Worm (Caenorhabditis elegans) whole organism, late embryonic: ENCODE measurements around the gene inx-9.

Source experiments
- ceh-19 ChIP-seq: fragments of 200-800 bp; sonication (Bioruptor generic); optimal IDR thresholded peaks from 2 replicates; lab custom pipeline; 2018; ENCODE audit warnings: mild to moderate bottlenecking, missing genetic modification characterization, missing compliant biosample characterization
- elt-2 ChIP-seq: sonication (generic microtip); optimal IDR thresholded peaks from 2 replicates; lab custom pipeline; 2016; ENCODE audit warnings: missing genetic modification reagents, missing genetic modification characterization, missing compliant biosample characterization
- nhr-11 ChIP-seq: fragments of 150-350 bp; optimal IDR thresholded peaks from 2 replicates; lab custom pipeline; 2014; ENCODE audit warnings: missing biosample characterization, missing genetic modification characterization
- pha-4 ChIP-seq: fragments of 150-350 bp; optimal IDR thresholded peaks from 2 replicates; lab custom pipeline; 2018; ENCODE audit warnings: missing biosample characterization, missing genetic modification reagents, missing genetic modification characterization
- sox-2 ChIP-seq: fragments of 200-800 bp; sonication (Bioruptor generic); IDR thresholded peaks from 2 replicates; pipeline ENCODE4 v1.3.6; 2022; ENCODE audit warnings: missing genetic modification reagents, missing genetic modification characterization, missing compliant biosample characterization
- zip-5 ChIP-seq: sonication (generic microtip); optimal IDR thresholded peaks from 2 replicates; lab custom pipeline; 2016; ENCODE audit warnings: missing genetic modification characterization, missing compliant biosample characterization

DNA sequence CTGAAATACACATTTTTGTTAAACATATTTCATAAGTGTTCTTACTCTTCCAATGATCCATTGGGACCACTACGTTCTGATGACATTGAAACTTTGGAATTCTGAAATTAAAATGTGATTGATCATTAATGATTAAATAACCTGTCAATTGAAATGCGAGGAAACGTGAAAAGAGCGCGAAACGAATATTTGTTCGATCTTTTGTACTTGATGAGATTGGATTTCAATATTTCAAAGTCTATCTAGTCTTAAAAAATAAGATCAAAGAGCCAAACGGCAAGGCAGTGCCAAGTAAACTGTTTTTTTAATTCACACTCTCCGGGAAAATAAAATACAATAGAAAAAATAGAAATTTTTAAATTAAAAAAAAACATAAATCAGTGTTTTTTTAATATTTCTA, 5.8 kb downstream of the inx-9 start, which contains the start of gene ZK792.4:
- TF ChIP-seq nhr-11 (tag; lab: Kevin White, UChicago) (no peak), pha-4 (tag; lab: Kevin White, UChicago) (no peak), elt-2 (tag; lab: Kevin White, UChicago) (no peak), ceh-19 (GFP tag; lab: Kevin White, UChicago) (no peak), sox-2 (GFP tag; lab: Robert Waterston, UW) (no peak), zip-5 (tag; lab: Kevin White, UChicago) (no peak)
